Fruit fly (Drosophila melanogaster): ENCODE results near the gene CG42692.

Gene CG42692

dm6 chr2L:14021646-14022129, 13.8 kb downstream of the CG42692 start (continued):
- TF ChIP-seq CG31365 (tag; optimal IDR thresholded peaks at IDR 0.05), result peak; percentile 17
- TF ChIP-seq CG32532 (GFP tag; IDR thresholded peaks at IDR 0.05), result no peak
- TF ChIP-seq ash1 (GFP tag; optimal IDR thresholded peaks at IDR 0.05), result no peak
- TF ChIP-seq ken (GFP tag; IDR thresholded peaks at IDR 0.05), result peak; percentile 58; the same call in 1 of the 3 replicates
- TF ChIP-seq slou (GFP tag; optimal IDR thresholded peaks at IDR 0.05), result no peak
- no peak for TF ChIP-seq Meics (GFP tag; optimal IDR thresholded peaks at IDR 0.05)
- TF ChIP-seq ab (GFP tag; optimal IDR thresholded peaks at IDR 0.05), result peak; percentile 21
- TF ChIP-seq abd-A (tag; optimal IDR thresholded peaks at IDR 0.05), result peak; percentile 99
- TF ChIP-seq HLH4C (GFP tag; IDR thresholded peaks at IDR 0.05; ENCODE audit: partially characterized antibody), result peak; percentile 28; the same call in 1 of the 3 replicates
- TF ChIP-seq ems (GFP tag; optimal IDR thresholded peaks at IDR 0.05), result peak; percentile 11
- peak; percentile 74 for TF ChIP-seq rib (GFP tag; IDR thresholded peaks at IDR 0.05)
- TF ChIP-seq lov (optimal IDR thresholded peaks at IDR 0.05), result no peak
- no peak for TF ChIP-seq lov (GFP tag; IDR thresholded peaks at IDR 0.05)
- TF ChIP-seq CG13775 (GFP tag; optimal IDR thresholded peaks at IDR 0.05), result no peak
- no peak for TF ChIP-seq dati (GFP tag; IDR thresholded peaks at IDR 0.05)
- peak; percentile 68 for TF ChIP-seq tna (GFP tag; IDR thresholded peaks at IDR 0.05; ENCODE audit: partially characterized antibody)
- TF ChIP-seq Hr78 (GFP tag; optimal IDR thresholded peaks at IDR 0.05), result no peak
- TF ChIP-seq CG5953 (GFP tag; IDR thresholded peaks at IDR 0.05), result no peak
- TF ChIP-seq bbx (GFP tag; IDR thresholded peaks at IDR 0.05; ENCODE audit: partially characterized antibody), result peak; percentile 72
- TF ChIP-seq amos (GFP tag; IDR thresholded peaks at IDR 0.05; ENCODE audit: partially characterized antibody), result peak; percentile 38; the same call in 1 of the 2 replicates
- TF ChIP-seq CG3838 (GFP tag; optimal IDR thresholded peaks at IDR 0.05), result no peak
- peak in 1 of 2 experiments; percentile 66 for TF ChIP-seq Dfd (GFP tag; optimal IDR thresholded peaks at IDR 0.05)
- no peak for TF ChIP-seq gt (GFP tag; IDR thresholded peaks at IDR 0.05)
- peak; percentile 27; the same call in 1 of the 2 replicates for TF ChIP-seq hbn (GFP tag; IDR thresholded peaks at IDR 0.05; ENCODE audit: partially characterized antibody)
- no peak for TF ChIP-seq pum (GFP tag; optimal IDR thresholded peaks at IDR 0.05)
- TF ChIP-seq ATbp (GFP tag; optimal IDR thresholded peaks at IDR 0.05), result no peak
- no peak for TF ChIP-seq CG7786 (GFP tag; optimal IDR thresholded peaks at IDR 0.05)
- peak; percentile 95 for TF ChIP-seq CG4360 (GFP tag; IDR thresholded peaks at IDR 0.05)
- TF ChIP-seq Dek (tag; optimal IDR thresholded peaks at IDR 0.05), result no peak
- 0 out of 2 replicates have a peak, but pooled peaks have one; percentile 4 for TF ChIP-seq ttk (GFP tag; IDR thresholded peaks at IDR 0.05)
- TF ChIP-seq crc (GFP tag; optimal IDR thresholded peaks at IDR 0.05), result no peak
- TF ChIP-seq Hmx (GFP tag; optimal IDR thresholded peaks at IDR 0.05), result no peak
- no peak for TF ChIP-seq onecut (GFP tag; IDR thresholded peaks at IDR 0.05)
- peak; percentile 83 for TF ChIP-seq Ets65A (GFP tag)
- TF ChIP-seq CG6272 (GFP tag; IDR thresholded peaks at IDR 0.05), result no peak
- TF ChIP-seq ato (GFP tag; IDR thresholded peaks at IDR 0.05; ENCODE audit: partially characterized antibody), result peak; percentile 50; the same call in 1 of the 2 replicates
- TF ChIP-seq jing (GFP tag; optimal IDR thresholded peaks at IDR 0.05), result no peak
- TF ChIP-seq CG9727 (GFP tag; optimal IDR thresholded peaks at IDR 0.05), result no peak
- no peak for TF ChIP-seq Gug (GFP tag; IDR thresholded peaks at IDR 0.05)
- TF ChIP-seq btn (GFP tag; optimal IDR thresholded peaks at IDR 0.05), result peak; percentile 23
- TF ChIP-seq bowl (GFP tag; IDR thresholded peaks at IDR 0.05), result no peak
- 0 out of 2 replicates have a peak, but pooled peaks have one; percentile 0 for TF ChIP-seq CG14441 (GFP tag; IDR thresholded peaks at IDR 0.05)
- TF ChIP-seq CG15479 (GFP tag; optimal IDR thresholded peaks at IDR 0.05), result peak; percentile 44
- no peak for TF ChIP-seq unpg (GFP tag; optimal IDR thresholded peaks at IDR 0.05)
- peak; percentile 33 for TF ChIP-seq fd64A (GFP tag; optimal IDR thresholded peaks at IDR 0.05)
- TF ChIP-seq CG2129 (GFP tag; IDR thresholded peaks at IDR 0.05; ENCODE audit: partially characterized antibody), result 0 out of 2 replicates have a peak, but pooled peaks have one; percentile 14
- TF ChIP-seq NC2α (GFP tag; optimal IDR thresholded peaks at IDR 0.05), result no peak
- TF ChIP-seq sna (GFP tag; IDR thresholded peaks at IDR 0.05; ENCODE audit: partially characterized antibody), result peak; percentile 68
- TF ChIP-seq CG12769 (tag; optimal IDR thresholded peaks at IDR 0.05), result peak; percentile 96
- no peak for TF ChIP-seq Sox102F (GFP tag; optimal IDR thresholded peaks at IDR 0.05)
